In the genomic region with DNA sequence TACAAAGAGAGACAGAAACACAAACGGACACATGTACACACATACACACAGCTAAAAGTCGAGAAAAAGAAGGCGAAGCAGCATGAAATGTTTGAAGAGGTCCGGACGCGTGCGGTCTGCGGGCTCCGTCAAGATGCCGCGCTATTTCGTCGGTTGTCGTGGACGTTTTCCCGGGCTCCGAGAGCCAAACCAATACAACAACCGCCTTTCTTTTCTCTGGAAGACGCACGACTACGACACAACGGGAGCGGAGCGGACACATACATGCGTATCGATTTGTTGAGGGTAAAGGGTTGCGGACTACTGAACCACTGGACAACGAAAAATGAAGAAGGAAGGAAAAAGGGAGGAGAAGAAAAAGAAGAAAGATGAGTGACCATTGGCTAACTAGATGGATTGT, we compare ENCODE assay signal across 3 worm cellular contexts.
TF ChIP-seq lines count a peak whose summit lies in the region.

No protein-coding gene starts in this region.

TF ChIP-seq in whole organism, L2 larva, 48 proteins besides CTCF, POLR2A, EP300 and RAD21 (continued from another document):
- no peak for TF ChIP-seq sma-3 (GFP tag; optimal IDR thresholded peaks at IDR 0.05; lab: Kevin White, UChicago)
- TF ChIP-seq nhr-237 (tag; optimal IDR thresholded peaks at IDR 0.05; lab: Kevin White, UChicago): no peak
- TF ChIP-seq fos-1 (tag; optimal IDR thresholded peaks at IDR 0.05; lab: Kevin White, UChicago): no peak
- no peak for TF ChIP-seq alr-1 (tag; optimal IDR thresholded peaks at IDR 0.05; lab: Kevin White, UChicago)
- peak; percentile 22 for TF ChIP-seq lin-13 (GFP tag; optimal IDR thresholded peaks at IDR 0.05; lab: Kevin White, UChicago)
- no peak for TF ChIP-seq ztf-4 (tag; optimal IDR thresholded peaks at IDR 0.05; lab: Kevin White, UChicago)
- no peak for TF ChIP-seq lin-39 (tag; optimal IDR thresholded peaks at IDR 0.05; lab: Kevin White, UChicago)
- no peak for TF ChIP-seq ztf-1 (GFP tag; conservative IDR thresholded peaks at IDR 0.05; lab: Robert Waterston, UW)
- TF ChIP-seq nhr-21 (tag; optimal IDR thresholded peaks at IDR 0.05; lab: Kevin White, UChicago): no peak
- TF ChIP-seq C34F6.9 (tag; optimal IDR thresholded peaks at IDR 0.05; lab: Kevin White, UChicago): peak; percentile 43
- peak in 1 of 2 experiments; percentile 5 for TF ChIP-seq lsy-2 (tag; optimal IDR thresholded peaks at IDR 0.05; lab: Kevin White, UChicago)
- TF ChIP-seq peb-1 (tag; optimal IDR thresholded peaks at IDR 0.05; lab: Kevin White, UChicago): no peak

TF ChIP-seq in whole organism, L4 larva, 104 proteins besides CTCF, POLR2A, EP300 and RAD21 (continued from another document):
- TF ChIP-seq Y48G9A.11 (GFP tag; IDR thresholded peaks at IDR 0.05; lab: Robert Waterston, UW) (no peak), fkh-10 (GFP tag; optimal IDR thresholded peaks at IDR 0.05; lab: Kevin White, UChicago) (peak; percentile 72), set-16 (GFP tag; IDR thresholded peaks at IDR 0.05; lab: Robert Waterston, UW) (peak; percentile 60; the same call in 1 of the 2 replicates), gei-8 (GFP tag; optimal IDR thresholded peaks at IDR 0.05; lab: Kevin White, UChicago) (no peak), pha-4 (GFP tag; IDR thresholded peaks at IDR 0.05; lab: Robert Waterston, UW) (no peak), pha-4 (tag; optimal IDR thresholded peaks at IDR 0.05; lab: Kevin White, UChicago) (no peak), ZK337.2 (GFP tag; IDR thresholded peaks at IDR 0.05; lab: Robert Waterston, UW) (no peak), nhr-42 (GFP tag; IDR thresholded peaks at IDR 0.05; lab: Robert Waterston, UW) (no peak), lin-39 (tag; optimal IDR thresholded peaks at IDR 0.05; lab: Kevin White, UChicago) (no peak), nhr-6 (tag; optimal IDR thresholded peaks at IDR 0.05; lab: Kevin White, UChicago) (no peak), aha-1 (tag; lab: Kevin White, UChicago) (peak; percentile 96), F49E8.2 (tag; optimal IDR thresholded peaks at IDR 0.05; lab: Kevin White, UChicago; ENCODE audit: borderline replicate concordance) (no peak), ceh-20 (GFP tag; IDR thresholded peaks at IDR 0.05; lab: Robert Waterston, UW) (no peak), dmd-8 (GFP tag; IDR thresholded peaks at IDR 0.05; lab: Robert Waterston, UW) (no peak), hif-1 (tag; optimal IDR thresholded peaks at IDR 0.05; lab: Kevin White, UChicago) (peak in 1 of 2 experiments; percentile 18), lin-38 (GFP tag; IDR thresholded peaks at IDR 0.05; lab: Robert Waterston, UW) (no peak), nhr-102 (tag; optimal IDR thresholded peaks at IDR 0.05; lab: Kevin White, UChicago) (no peak), fos-1 (tag; optimal IDR thresholded peaks at IDR 0.05; lab: Kevin White, UChicago) (no peak), dpl-1 (GFP tag; optimal IDR thresholded peaks at IDR 0.05; lab: Kevin White, UChicago) (no peak), D1046.2 (GFP tag; IDR thresholded peaks at IDR 0.05; lab: Robert Waterston, UW) (no peak), nhr-48 (tag; optimal IDR thresholded peaks at IDR 0.05; lab: Kevin White, UChicago) (no peak), F37D6.2 (tag; optimal IDR thresholded peaks at IDR 0.05; lab: Kevin White, UChicago) (no peak), F44E2.7 (GFP tag; IDR thresholded peaks at IDR 0.05; lab: Robert Waterston, UW) (no peak), zfp-3 (GFP tag; conservative IDR thresholded peaks at IDR 0.05; lab: Robert Waterston, UW) (no peak), nhr-41 (GFP tag; IDR thresholded peaks at IDR 0.05; lab: Robert Waterston, UW) (no peak), T20F7.1 (GFP tag; optimal IDR thresholded peaks at IDR 0.05; lab: Kevin White, UChicago) (no peak), ZK546.5 (tag; optimal IDR thresholded peaks at IDR 0.05; lab: Kevin White, UChicago) (no peak), lin-13 (GFP tag; optimal IDR thresholded peaks at IDR 0.05; lab: Kevin White, UChicago) (no peak), php-3 (GFP tag; IDR thresholded peaks at IDR 0.05; lab: Robert Waterston, UW) (no peak), ceh-62 (tag; optimal IDR thresholded peaks at IDR 0.05; lab: Kevin White, UChicago) (no peak), attf-4 (tag; optimal IDR thresholded peaks at IDR 0.05; lab: Kevin White, UChicago) (no peak), madf-9 (GFP tag; conservative IDR thresholded peaks at IDR 0.05; lab: Robert Waterston, UW) (no peak), lin-29 (GFP tag; IDR thresholded peaks at IDR 0.05; lab: Robert Waterston, UW) (no peak), nhr-25 (tag; optimal IDR thresholded peaks at IDR 0.05; lab: Kevin White, UChicago; ENCODE audit: borderline replicate concordance, insufficient read depth) (no peak), tag-97 (GFP tag; IDR thresholded peaks at IDR 0.05; lab: Robert Waterston, UW) (no peak), jun-1 (tag; optimal IDR thresholded peaks at IDR 0.05; lab: Kevin White, UChicago) (no peak), egl-43 (GFP tag; IDR thresholded peaks at IDR 0.05; lab: Robert Waterston, UW) (0 out of 2 replicates have a peak, but pooled peaks have one; percentile 55), mdl-1 (tag; optimal IDR thresholded peaks at IDR 0.05; lab: Kevin White, UChicago) (peak in 1 of 2 experiments; percentile 56), unc-130 (GFP tag; optimal IDR thresholded peaks at IDR 0.05; lab: Kevin White, UChicago) (no peak), Y5F2A.4 (GFP tag; optimal IDR thresholded peaks at IDR 0.05; lab: Kevin White, UChicago) (no peak), ceh-82 (tag; optimal IDR thresholded peaks at IDR 0.05; lab: Kevin White, UChicago) (no peak), pqm-1 (tag; optimal IDR thresholded peaks at IDR 0.05; lab: Kevin White, UChicago) (no peak), nhr-76 (tag; optimal IDR thresholded peaks at IDR 0.05; lab: Kevin White, UChicago) (no peak), ces-1 (GFP tag; optimal IDR thresholded peaks at IDR 0.05; lab: Kevin White, UChicago) (no peak), aly-2 (tag; optimal IDR thresholded peaks at IDR 0.05; lab: Kevin White, UChicago) (no peak), hmg-1.1 (GFP tag; IDR thresholded peaks at IDR 0.05; lab: Robert Waterston, UW) (peak; percentile 63)

TF ChIP-seq in whole organism, late embryonic, 69 proteins besides CTCF, POLR2A, EP300 and RAD21 (continued from another document):
- no peak for TF ChIP-seq pag-3 (tag; optimal IDR thresholded peaks at IDR 0.05; lab: Kevin White, UChicago; ENCODE audit: borderline replicate concordance)
- TF ChIP-seq unc-3 (GFP tag; conservative IDR thresholded peaks at IDR 0.05; lab: Robert Waterston, UW): no peak
- no peak for TF ChIP-seq unc-3 (tag; optimal IDR thresholded peaks at IDR 0.05; lab: Kevin White, UChicago)
- TF ChIP-seq eyg-1 (tag; optimal IDR thresholded peaks at IDR 0.05; lab: Kevin White, UChicago): no peak
- TF ChIP-seq pros-1 (tag; optimal IDR thresholded peaks at IDR 0.05; lab: Kevin White, UChicago): no peak
- no peak for TF ChIP-seq rnt-1 (tag; optimal IDR thresholded peaks at IDR 0.05; lab: Kevin White, UChicago)
- peak; percentile 40 for TF ChIP-seq unc-42 (tag; optimal IDR thresholded peaks at IDR 0.05; lab: Kevin White, UChicago)
- TF ChIP-seq tbx-2 (tag; optimal IDR thresholded peaks at IDR 0.05; lab: Kevin White, UChicago): peak; percentile 39
- TF ChIP-seq ceh-48 (tag; optimal IDR thresholded peaks at IDR 0.05; lab: Kevin White, UChicago): peak; percentile 89
- TF ChIP-seq ceh-14 (tag; optimal IDR thresholded peaks at IDR 0.05; lab: Kevin White, UChicago): peak; percentile 44
- TF ChIP-seq hlh-15 (tag; optimal IDR thresholded peaks at IDR 0.05; lab: Kevin White, UChicago): no peak
- TF ChIP-seq ahr-1 (tag; optimal IDR thresholded peaks at IDR 0.05; lab: Kevin White, UChicago): no peak
- no peak for TF ChIP-seq pha-2 (tag; optimal IDR thresholded peaks at IDR 0.05; lab: Kevin White, UChicago)
- TF ChIP-seq ama-1 (optimal IDR thresholded peaks at IDR 0.05; lab: Kevin White, UChicago): no peak
- TF ChIP-seq ceh-19 (GFP tag; optimal IDR thresholded peaks at IDR 0.05; lab: Kevin White, UChicago): peak; percentile 49
- TF ChIP-seq nhr-232 (tag; optimal IDR thresholded peaks at IDR 0.05; lab: Kevin White, UChicago): no peak
- no peak for TF ChIP-seq pat-9 (tag; optimal IDR thresholded peaks at IDR 0.05; lab: Kevin White, UChicago)
- TF ChIP-seq unc-55 (GFP tag; optimal IDR thresholded peaks at IDR 0.05; lab: Kevin White, UChicago): no peak
- no peak for TF ChIP-seq pax-1 (tag; optimal IDR thresholded peaks at IDR 0.05; lab: Kevin White, UChicago)
- TF ChIP-seq ceh-18 (tag; optimal IDR thresholded peaks at IDR 0.05; lab: Kevin White, UChicago): peak; percentile 6
- no peak for TF ChIP-seq ceh-24 (tag; optimal IDR thresholded peaks at IDR 0.05; lab: Kevin White, UChicago)
- TF ChIP-seq lim-6 (tag; optimal IDR thresholded peaks at IDR 0.05; lab: Kevin White, UChicago): no peak
- TF ChIP-seq zip-5 (tag; optimal IDR thresholded peaks at IDR 0.05; lab: Kevin White, UChicago): no peak
- no peak for TF ChIP-seq ceh-6 (GFP tag; optimal IDR thresholded peaks at IDR 0.05; lab: Kevin White, UChicago)
- no peak for TF ChIP-seq unc-86 (tag; optimal IDR thresholded peaks at IDR 0.05; lab: Kevin White, UChicago)
- TF ChIP-seq hlh-13 (GFP tag; optimal IDR thresholded peaks at IDR 0.05; lab: Kevin White, UChicago): no peak
- TF ChIP-seq npax-4 (tag; optimal IDR thresholded peaks at IDR 0.05; lab: Kevin White, UChicago): no peak
- TF ChIP-seq hlh-30 (tag; optimal IDR thresholded peaks at IDR 0.05; lab: Kevin White, UChicago; ENCODE audit: insufficient read depth): no peak
- no peak for TF ChIP-seq pqm-1 (tag; optimal IDR thresholded peaks at IDR 0.05; lab: Kevin White, UChicago)
- TF ChIP-seq K02D7.2 (tag; optimal IDR thresholded peaks at IDR 0.05; lab: Kevin White, UChicago): no peak
- TF ChIP-seq che-1 (tag; optimal IDR thresholded peaks at IDR 0.05; lab: Kevin White, UChicago): no peak
- TF ChIP-seq T23F11.4 (GFP tag; optimal IDR thresholded peaks at IDR 0.05; lab: Kevin White, UChicago): no peak
- no peak for TF ChIP-seq hlh-6 (tag; optimal IDR thresholded peaks at IDR 0.05; lab: Kevin White, UChicago)
- TF ChIP-seq dmd-4 (tag; optimal IDR thresholded peaks at IDR 0.05; lab: Kevin White, UChicago; ENCODE audit: borderline replicate concordance): no peak
- TF ChIP-seq ref-2 (tag; optimal IDR thresholded peaks at IDR 0.05; lab: Kevin White, UChicago): peak; percentile 62
- no peak for TF ChIP-seq K09A11.1 (tag; optimal IDR thresholded peaks at IDR 0.05; lab: Kevin White, UChicago; ENCODE audit: insufficient read depth)
